Fruit fly (Drosophila melanogaster): Measurements from ENCODE around the gene prd1.

The prd1 gene

DNA sequence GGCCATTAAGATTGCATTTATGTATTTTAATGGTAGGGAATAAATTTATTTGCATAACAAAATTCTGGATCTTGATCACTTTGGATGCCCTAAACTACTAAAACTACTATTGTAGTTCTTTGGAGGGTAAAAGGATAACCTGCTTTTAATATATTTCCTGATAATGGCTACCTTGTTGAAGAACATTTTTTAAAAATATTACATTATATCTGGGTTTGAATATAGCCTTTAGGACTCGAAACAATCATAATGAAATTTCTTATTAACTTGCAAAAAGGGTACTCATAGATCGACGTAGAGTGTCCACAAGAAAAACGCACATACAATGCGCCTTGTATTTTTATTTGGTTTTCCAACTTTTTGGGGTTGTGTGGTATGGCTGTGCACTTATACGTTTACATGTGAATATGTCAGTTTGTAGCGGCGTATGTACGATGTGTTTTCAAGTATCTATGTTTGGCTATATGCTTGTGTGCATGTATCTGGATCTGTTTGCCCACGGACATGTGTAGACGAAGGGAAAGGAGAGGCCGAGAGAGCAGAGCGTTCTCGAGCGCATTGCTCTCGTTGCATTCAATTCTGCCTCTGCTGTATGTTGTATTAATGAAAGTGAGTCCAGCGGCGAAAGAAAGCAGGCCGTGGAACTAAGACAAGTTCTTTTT is 7.3 kb downstream of the prd1 start:
- TF ChIP-seq CG17806 (tag; optimal IDR thresholded peaks at IDR 0.05): peak; percentile 94
- peak; percentile 89 for TF ChIP-seq Snoo (tag; optimal IDR thresholded peaks at IDR 0.05)
- peak; percentile 91 for TF ChIP-seq Pif1B (GFP tag; optimal IDR thresholded peaks at IDR 0.05)
- TF ChIP-seq CG34367 (tag; optimal IDR thresholded peaks at IDR 0.05): peak; percentile 92
- peak; percentile 94 for TF ChIP-seq CG15710 (tag; optimal IDR thresholded peaks at IDR 0.05)
- peak; percentile 61 for TF ChIP-seq Ets98B (GFP tag; IDR thresholded peaks at IDR 0.05)
- peak; percentile 91 for TF ChIP-seq EcR (GFP tag; optimal IDR thresholded peaks at IDR 0.05)
- peak; percentile 74 for TF ChIP-seq CG12605 (GFP tag; IDR thresholded peaks at IDR 0.05)
- peak; percentile 47 for TF ChIP-seq CG32121 (GFP tag; IDR thresholded peaks at IDR 0.05)
- peak; percentile 68 for TF ChIP-seq rn (GFP tag; IDR thresholded peaks at IDR 0.05)
- peak; percentile 71 for TF ChIP-seq gl (tag; optimal IDR thresholded peaks at IDR 0.05)
- peak; percentile 65 for TF ChIP-seq CG4496 (GFP tag; IDR thresholded peaks at IDR 0.05)
- TF ChIP-seq Pif1A (GFP tag; optimal IDR thresholded peaks at IDR 0.05): peak; percentile 90
- peak; percentile 96 for TF ChIP-seq CG8159 (tag; optimal IDR thresholded peaks at IDR 0.05)
- TF ChIP-seq CG10348 (GFP tag; IDR thresholded peaks at IDR 0.05): 0 out of 2 replicates have a peak, but pooled peaks have one; percentile 8
- peak; percentile 16 for TF ChIP-seq CG13204 (GFP tag; optimal IDR thresholded peaks at IDR 0.05)
- peak; percentile 87 for TF ChIP-seq CG8301 (tag; optimal IDR thresholded peaks at IDR 0.05)
- peak; percentile 95 for TF ChIP-seq CG9948 (tag; optimal IDR thresholded peaks at IDR 0.05)
- TF ChIP-seq D1 (tag; optimal IDR thresholded peaks at IDR 0.05): peak; percentile 89
- peak; percentile 92 for TF ChIP-seq CG14655 (GFP tag; optimal IDR thresholded peaks at IDR 0.05)
- TF ChIP-seq fd96Ca (GFP tag; IDR thresholded peaks at IDR 0.05): peak; percentile 30; the same call in 1 of the 3 replicates

- no peak for TF ChIP-seq Pif1A (GFP tag; optimal IDR thresholded peaks at IDR 0.05)
- TF ChIP-seq fd96Ca (GFP tag; IDR thresholded peaks at IDR 0.05): peak; percentile 84
- no peak for TF ChIP-seq Snoo (tag; optimal IDR thresholded peaks at IDR 0.05)
- no peak for TF ChIP-seq CG17806 (tag; optimal IDR thresholded peaks at IDR 0.05)
- TF ChIP-seq rn (GFP tag; IDR thresholded peaks at IDR 0.05): peak; percentile 6; the same call in 1 of the 2 replicates
- TF ChIP-seq CG12605 (GFP tag; IDR thresholded peaks at IDR 0.05): 0 out of 2 replicates have a peak, but pooled peaks have one; percentile 15
- TF ChIP-seq CG8301 (tag; optimal IDR thresholded peaks at IDR 0.05): no peak
- no peak for TF ChIP-seq CG10348 (GFP tag; IDR thresholded peaks at IDR 0.05)
- TF ChIP-seq Ets98B (GFP tag; IDR thresholded peaks at IDR 0.05): peak; percentile 78
- peak; percentile 82 for TF ChIP-seq CG4496 (GFP tag; IDR thresholded peaks at IDR 0.05)
- peak; percentile 40; the same call in 1 of the 2 replicates for TF ChIP-seq CG32121 (GFP tag; IDR thresholded peaks at IDR 0.05)
These were observed 7.9 kb downstream of the prd1 start for dm6 chr3R:11778879-11779278.

DNA sequence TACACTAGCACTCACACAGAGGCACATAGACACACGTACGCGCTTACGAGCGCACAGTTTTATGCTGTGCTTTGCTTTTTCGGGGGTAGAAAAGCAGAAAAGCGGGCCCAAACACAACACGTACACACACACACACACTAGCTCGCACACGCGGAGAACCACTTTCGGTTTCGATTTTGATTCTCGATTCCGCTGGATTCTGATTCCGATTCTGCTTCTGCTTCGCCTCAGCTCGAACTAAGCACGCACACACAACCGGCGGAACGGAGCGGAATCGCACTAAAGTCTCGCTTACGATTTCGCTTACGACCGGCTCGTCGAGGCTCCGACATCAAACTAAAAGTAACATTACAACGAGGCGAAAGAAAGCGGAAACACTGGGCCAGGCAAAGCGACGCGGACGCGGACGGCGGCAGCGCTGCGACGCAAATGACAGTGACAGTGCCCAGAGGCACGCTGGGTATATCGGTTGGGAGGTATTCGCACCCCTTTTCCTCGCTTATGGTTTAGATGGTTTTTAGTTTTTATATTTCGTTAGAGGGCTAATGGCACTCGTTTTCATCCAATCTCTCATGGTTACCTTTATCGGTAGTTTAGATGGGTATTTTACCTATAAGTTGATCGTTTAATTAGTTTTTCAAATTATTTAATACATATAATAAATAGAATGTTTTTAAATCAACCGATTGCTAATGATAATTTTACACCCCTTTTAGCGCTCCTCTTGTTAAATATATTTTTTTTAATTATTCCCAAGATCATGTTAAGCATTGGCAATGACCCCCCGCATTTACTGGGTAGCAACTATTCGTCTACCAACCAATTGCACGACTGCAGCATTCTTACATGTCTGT is 8.6 kb downstream of the prd1 start:
- TF ChIP-seq CG32121 (GFP tag; IDR thresholded peaks at IDR 0.05): peak; percentile 57; the same call in 1 of the 2 replicates
- peak; percentile 47 for TF ChIP-seq Pif1A (GFP tag; optimal IDR thresholded peaks at IDR 0.05)
- peak; percentile 72 for TF ChIP-seq Ets98B (GFP tag; IDR thresholded peaks at IDR 0.05)
- TF ChIP-seq CG13204 (GFP tag; optimal IDR thresholded peaks at IDR 0.05): peak; percentile 61
- peak; percentile 55 for TF ChIP-seq EcR (GFP tag; optimal IDR thresholded peaks at IDR 0.05)
- TF ChIP-seq CG15710 (tag; optimal IDR thresholded peaks at IDR 0.05): peak; percentile 72
- TF ChIP-seq gl (tag; optimal IDR thresholded peaks at IDR 0.05): peak; percentile 27
- TF ChIP-seq fd96Ca (GFP tag; IDR thresholded peaks at IDR 0.05): peak; percentile 67
- TF ChIP-seq Snoo (tag; optimal IDR thresholded peaks at IDR 0.05): peak; percentile 63
- TF ChIP-seq CG14655 (GFP tag; optimal IDR thresholded peaks at IDR 0.05): peak; percentile 75
- TF ChIP-seq CG8301 (tag; optimal IDR thresholded peaks at IDR 0.05): no peak
- peak; percentile 44 for TF ChIP-seq CG9948 (tag; optimal IDR thresholded peaks at IDR 0.05)
- 0 out of 2 replicates have a peak, but pooled peaks have one; percentile 9 for TF ChIP-seq rn (GFP tag; IDR thresholded peaks at IDR 0.05)
- TF ChIP-seq CG17806 (tag; optimal IDR thresholded peaks at IDR 0.05): no peak
- peak; percentile 64 for TF ChIP-seq CG12605 (GFP tag; IDR thresholded peaks at IDR 0.05)
- TF ChIP-seq D1 (tag; optimal IDR thresholded peaks at IDR 0.05): no peak
- TF ChIP-seq CG34367 (tag; optimal IDR thresholded peaks at IDR 0.05): peak; percentile 57
- TF ChIP-seq Pif1B (GFP tag; optimal IDR thresholded peaks at IDR 0.05): no peak
- TF ChIP-seq CG8159 (tag; optimal IDR thresholded peaks at IDR 0.05): peak; percentile 57
- 0 out of 2 replicates have a peak, but pooled peaks have one; percentile 5 for TF ChIP-seq CG10348 (GFP tag; IDR thresholded peaks at IDR 0.05)
- peak; percentile 44; the same call in 1 of the 3 replicates for TF ChIP-seq CG4496 (GFP tag; IDR thresholded peaks at IDR 0.05)

- no peak; the same call in 1 of the 3 replicates for TF ChIP-seq CG4496 (GFP tag; IDR thresholded peaks at IDR 0.05)
- peak; percentile 39 for TF ChIP-seq CG13204 (GFP tag; optimal IDR thresholded peaks at IDR 0.05)
- TF ChIP-seq Snoo (tag; optimal IDR thresholded peaks at IDR 0.05): no peak
- peak; percentile 44; the same call in 1 of the 2 replicates for TF ChIP-seq CG12605 (GFP tag; IDR thresholded peaks at IDR 0.05)
- TF ChIP-seq fd96Ca (GFP tag; IDR thresholded peaks at IDR 0.05): no peak
- TF ChIP-seq CG17806 (tag; optimal IDR thresholded peaks at IDR 0.05): no peak
- peak; percentile 8 for TF ChIP-seq CG14655 (GFP tag; optimal IDR thresholded peaks at IDR 0.05)
- TF ChIP-seq Pif1A (GFP tag; optimal IDR thresholded peaks at IDR 0.05): peak; percentile 26
- TF ChIP-seq Ets98B (GFP tag; IDR thresholded peaks at IDR 0.05): peak; percentile 32; the same call in 1 of the 2 replicates
- TF ChIP-seq CG32121 (GFP tag; IDR thresholded peaks at IDR 0.05): peak; percentile 58
- TF ChIP-seq gl (tag; optimal IDR thresholded peaks at IDR 0.05): no peak
- no peak for TF ChIP-seq D1 (tag; optimal IDR thresholded peaks at IDR 0.05)
- TF ChIP-seq CG8301 (tag; optimal IDR thresholded peaks at IDR 0.05): no peak
- TF ChIP-seq EcR (GFP tag; optimal IDR thresholded peaks at IDR 0.05): peak; percentile 50
- TF ChIP-seq Pif1B (GFP tag; optimal IDR thresholded peaks at IDR 0.05): no peak
These were observed 9.8 kb downstream of the prd1 start for dm6 chr3R:11777058-11777457.
